Fruit fly (Drosophila melanogaster): ENCODE measurements around the gene Grip.

- TF ChIP-seq CG8478 (optimal IDR thresholded peaks at IDR 0.05) (no peak), CTCF (optimal IDR thresholded peaks at IDR 0.05) (no peak)
Measured at dm6 chrX:6024638-6025037, 58.6 kb downstream of the Grip start.

All from S2 (cell line).